Worm (Caenorhabditis elegans) whole organism, early embryonic: ENCODE measurements around the gene mars-1.
A peak's percentile ranks its signal among the peaks of the same experiment; 100 is the strongest.

Experiments used
- B0310.2 ChIP-seq: sonication (generic microtip); optimal IDR thresholded peaks from 2 replicates; lab custom pipeline; 2016; ENCODE audit warnings: mild to moderate bottlenecking, missing genetic modification characterization, missing compliant biosample characterization
- F13C5.2 ChIP-seq: sonication (generic microtip); optimal IDR thresholded peaks from 2 replicates; lab custom pipeline; 2017; ENCODE audit warnings: mild to moderate bottlenecking, missing genetic modification characterization, inconsistent platforms, missing compliant biosample characterization
- aly-1 ChIP-seq: sonication (generic microtip); optimal IDR thresholded peaks from 2 replicates; lab custom pipeline; 2016; ENCODE audit warnings: missing genetic modification characterization, missing compliant biosample characterization
- ama-1 ChIP-seq: fragments of 150-350 bp; optimal IDR thresholded peaks from 2 replicates; lab custom pipeline; 2014
- ceh-13 ChIP-seq: fragments of 200-800 bp; sonication (Bioruptor generic); optimal IDR thresholded peaks from 2 replicates; lab custom pipeline; 2018; ENCODE audit warnings: mild to moderate bottlenecking, missing genetic modification characterization, missing compliant biosample characterization
- ceh-36 ChIP-seq: sonication (generic microtip); optimal IDR thresholded peaks from 2 replicates; lab custom pipeline; 2016; ENCODE audit warnings: missing genetic modification characterization, inconsistent platforms, missing compliant biosample characterization
- ets-7 ChIP-seq: sonication (generic microtip); optimal IDR thresholded peaks from 2 replicates; lab custom pipeline; 2016; ENCODE audit warnings: missing genotype, missing genetic modification characterization, missing compliant biosample characterization
- flt-1 ChIP-seq: fragments of 200-800 bp; sonication (Bioruptor generic); IDR thresholded peaks from 2 replicates; pipeline ENCODE4 v1.3.6; 2022; ENCODE audit warnings: missing genetic modification characterization, missing compliant biosample characterization
- hmbx-1 ChIP-seq: sonication (generic microtip); optimal IDR thresholded peaks from 2 replicates; lab custom pipeline; 2016; ENCODE audit warnings: mild to moderate bottlenecking, missing genetic modification characterization, missing compliant biosample characterization
- hmg-4 ChIP-seq: fragments of 200-800 bp; sonication (Bioruptor generic); optimal IDR thresholded peaks from 2 replicates; lab custom pipeline; 2018; ENCODE audit warnings: mild to moderate bottlenecking, missing genetic modification characterization, missing compliant biosample characterization
- hnd-1 ChIP-seq: sonication (generic microtip); optimal IDR thresholded peaks from 2 replicates; lab custom pipeline; 2016; ENCODE audit warnings: missing genetic modification characterization, missing compliant biosample characterization
- pes-1 ChIP-seq: fragments of 200-800 bp; sonication (Bioruptor generic); IDR thresholded peaks from 2 replicates; pipeline ENCODE4 v1.3.6; 2022; ENCODE audit warnings: missing genetic modification reagents, missing genetic modification characterization, missing compliant biosample characterization
- scrt-1 ChIP-seq: fragments of 200-800 bp; sonication (Bioruptor generic); IDR thresholded peaks from 2 replicates; pipeline ENCODE4 v1.3.6; 2022; ENCODE audit warnings: missing genetic modification characterization, missing compliant biosample characterization
- sea-1 ChIP-seq: fragments of 200-800 bp; sonication (Bioruptor generic); conservative IDR thresholded peaks from 2 replicates; pipeline ENCODE4 v1.3.6; 2022; ENCODE audit warnings: missing genetic modification characterization, missing compliant biosample characterization
- tbx-11 ChIP-seq: fragments of 200-800 bp; sonication (Bioruptor generic); IDR thresholded peaks from 2 replicates; pipeline ENCODE4 v1.3.6; 2022; ENCODE audit warnings: missing genetic modification characterization, missing compliant biosample characterization
- tbx-37 ChIP-seq: fragments of 200-800 bp; sonication (Bioruptor generic); conservative IDR thresholded peaks from 2 replicates; pipeline ENCODE4 v1.3.6; 2022; ENCODE audit warnings: missing genetic modification reagents, missing genetic modification characterization, missing compliant biosample characterization
- tra-4 ChIP-seq: sonication (generic microtip); optimal IDR thresholded peaks from 2 replicates; lab custom pipeline; 2017; ENCODE audit warnings: missing genetic modification characterization, missing compliant biosample characterization

Gene mars-1

DNA sequence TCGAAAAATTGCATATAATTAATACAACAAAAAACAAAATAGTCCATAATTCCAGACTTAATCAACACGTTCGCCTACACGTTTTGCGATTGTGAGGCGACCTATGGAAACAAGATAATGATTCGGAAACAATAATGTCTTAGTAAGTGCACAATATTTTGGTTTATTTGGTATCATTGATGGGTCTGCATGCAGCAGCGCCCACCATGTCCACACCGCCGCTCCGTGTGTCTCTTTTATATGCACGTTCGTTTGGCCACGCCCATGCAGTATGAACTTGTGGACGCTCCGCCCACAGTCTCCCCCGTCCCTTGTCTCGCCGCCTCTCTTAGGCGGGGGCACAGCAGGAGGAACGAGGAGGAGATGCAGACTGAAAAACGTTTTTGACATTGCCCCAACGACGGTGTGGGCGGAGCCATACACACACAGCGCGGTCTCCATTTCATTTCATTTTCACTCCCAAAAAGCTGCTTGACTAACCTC, 41.1 kb downstream of the mars-1 start, which contains the start of gene mig-38:
Gene mig-38 (plus strand): TSS at position 54 of the 483 bp plus-strand sequence.
- TF ChIP-seq ama-1 (lab: Kevin White, UChicago) (no peak), F13C5.2 (tag; lab: Kevin White, UChicago) (no peak), tra-4 (tag; lab: Kevin White, UChicago) (no peak), sea-1 (GFP tag; lab: Robert Waterston, UW) (peak; percentile 48; the same call in 1 of the 2 replicates), hmg-4 (GFP tag; lab: Kevin White, UChicago) (peak; percentile 45), tbx-11 (GFP tag; lab: Robert Waterston, UW) (no peak), aly-1 (tag; lab: Kevin White, UChicago) (no peak), hnd-1 (tag; lab: Kevin White, UChicago) (no peak)

DNA sequence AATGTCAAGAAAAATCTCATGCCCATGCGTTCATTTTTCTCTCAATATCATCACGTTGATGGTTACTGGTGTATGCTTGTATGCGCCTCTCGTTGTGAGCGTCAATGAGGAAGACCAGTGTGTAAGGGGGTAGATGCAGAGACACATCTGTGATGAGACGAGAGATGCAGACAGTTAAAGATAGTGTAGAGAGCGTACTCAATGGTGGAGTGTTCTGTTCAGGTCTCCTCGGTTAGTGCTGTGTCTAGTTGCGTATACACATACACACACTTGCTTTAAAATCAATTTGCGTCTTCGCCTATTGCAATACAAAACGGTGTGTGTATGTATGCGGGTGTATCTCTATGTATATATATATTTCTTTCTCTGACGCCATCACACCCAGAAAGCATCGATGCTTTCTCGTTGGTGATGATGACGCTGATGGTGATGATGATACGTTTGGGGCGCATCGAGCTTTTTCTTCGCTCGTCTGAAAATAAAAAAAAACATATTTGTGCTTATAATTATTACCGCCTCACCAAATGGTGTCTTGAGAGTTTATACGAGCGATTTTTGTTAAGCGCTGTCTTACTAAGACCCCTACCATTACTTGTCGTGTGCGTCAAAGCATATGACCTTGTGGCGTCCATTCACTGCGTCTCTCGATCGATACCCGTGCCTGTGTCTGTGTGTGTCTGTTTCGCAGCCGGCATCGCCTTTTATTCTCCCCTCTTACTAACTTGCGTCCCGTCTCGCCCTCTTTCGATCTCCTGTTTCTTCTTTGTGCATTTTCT, 41.7 kb downstream of the mars-1 start, which contains the start of gene F40F11.3:
Gene F40F11.3 (minus strand): TSS at position 589 of the 776 bp plus-strand sequence.
- TF ChIP-seq hmbx-1 (no peak), B0310.2 (tag; lab: Kevin White, UChicago) (no peak), F13C5.2 (tag; lab: Kevin White, UChicago) (peak; percentile 64), aly-1 (tag; lab: Kevin White, UChicago) (no peak), tbx-11 (GFP tag; lab: Robert Waterston, UW) (0 out of 2 replicates have a peak, but pooled peaks have one; percentile 14), hmg-4 (GFP tag; lab: Kevin White, UChicago) (peak; percentile 38), tra-4 (tag; lab: Kevin White, UChicago) (no peak), hnd-1 (tag; lab: Kevin White, UChicago) (no peak)

DNA sequence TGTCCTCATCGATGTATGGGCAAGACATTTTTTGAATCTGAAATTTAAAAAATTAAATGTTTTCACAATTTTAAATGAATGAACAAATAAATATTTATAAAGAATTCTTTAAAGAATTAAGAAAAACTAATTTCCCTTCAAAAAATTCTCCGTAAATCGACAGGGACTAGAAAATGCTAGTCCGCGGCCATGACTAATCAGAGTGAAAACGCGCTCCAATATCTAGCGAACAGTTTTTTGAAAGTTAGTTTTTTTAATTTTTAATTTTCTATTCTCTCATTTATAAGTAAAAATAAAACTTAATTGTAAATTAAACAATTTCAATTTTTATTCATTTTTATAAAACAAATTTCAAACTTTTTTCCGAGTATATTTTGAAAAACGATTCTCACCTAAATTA, 42.5 kb downstream of the mars-1 start:
- TF ChIP-seq aly-1 (tag; lab: Kevin White, UChicago) (no peak), tbx-37 (peak; percentile 73; the same call in 1 of the 2 replicates), pes-1 (0 out of 2 replicates have a peak, but pooled peaks have one; percentile 28)

DNA sequence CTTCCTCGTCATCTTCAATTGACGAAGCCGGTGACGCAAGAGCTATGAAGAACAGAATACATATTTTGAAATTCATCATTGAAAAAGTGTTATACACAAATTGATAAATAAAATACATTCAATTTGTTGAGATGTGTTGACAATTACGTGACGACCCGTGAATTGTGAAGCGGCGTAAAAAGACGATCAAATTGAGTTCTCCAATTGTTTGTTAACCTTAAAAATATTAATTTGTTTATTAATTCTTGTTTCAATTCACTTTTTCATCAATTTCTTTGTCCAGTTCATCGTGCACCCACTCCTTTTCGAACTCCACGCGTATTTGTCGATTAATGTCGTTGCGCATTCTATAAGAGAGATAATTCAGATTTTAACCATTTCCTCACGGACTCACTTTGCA, 43.1 kb downstream of the mars-1 start, which contains the start of gene spe-36:
Gene spe-36 (minus strand): TSS at position 101 of the 400 bp plus-strand sequence.
- TF ChIP-seq B0310.2 (tag; lab: Kevin White, UChicago) (no peak), ets-7 (tag; lab: Kevin White, UChicago) (no peak), ceh-13 (GFP tag; lab: Kevin White, UChicago) (no peak), ama-1 (lab: Kevin White, UChicago) (no peak), hmg-4 (GFP tag; lab: Kevin White, UChicago) (no peak), hnd-1 (tag; lab: Kevin White, UChicago) (no peak), aly-1 (tag; lab: Kevin White, UChicago) (no peak), F13C5.2 (tag; lab: Kevin White, UChicago) (no peak), pes-1 (no peak), tra-4 (tag; lab: Kevin White, UChicago) (no peak), ceh-36 (no peak), hmbx-1 (no peak)

DNA sequence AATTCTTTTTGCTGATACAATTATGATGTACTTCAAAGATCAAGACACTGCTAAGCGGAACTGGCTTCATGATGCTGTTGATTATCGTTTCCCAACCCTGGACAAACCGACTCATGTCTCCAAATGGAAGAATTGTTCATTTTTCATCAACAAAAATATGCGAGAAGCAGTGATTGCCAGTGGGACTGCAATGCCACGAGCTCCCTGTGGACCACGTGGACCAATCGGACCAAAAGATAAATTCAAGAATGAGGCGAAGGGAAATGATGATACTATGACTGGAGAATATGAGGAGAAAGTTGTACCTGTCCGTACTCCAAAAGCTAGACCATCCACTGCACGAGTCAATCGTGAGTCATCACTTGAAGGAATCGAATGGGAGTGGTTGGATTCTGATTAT, 48.8 kb downstream of the mars-1 start:
- TF ChIP-seq tbx-37 (no peak), hnd-1 (tag; lab: Kevin White, UChicago) (no peak), F13C5.2 (tag; lab: Kevin White, UChicago) (no peak), tra-4 (tag; lab: Kevin White, UChicago) (no peak), B0310.2 (tag; lab: Kevin White, UChicago) (no peak), flt-1 (GFP tag; lab: Robert Waterston, UW) (no peak), ets-7 (tag; lab: Kevin White, UChicago) (no peak), hmg-4 (GFP tag; lab: Kevin White, UChicago) (no peak), scrt-1 (GFP tag; lab: Robert Waterston, UW) (no peak), ceh-13 (GFP tag; lab: Kevin White, UChicago) (no peak), sea-1 (GFP tag; lab: Robert Waterston, UW) (no peak), ceh-36 (no peak), ama-1 (lab: Kevin White, UChicago) (no peak), hmbx-1 (no peak), tbx-11 (GFP tag; lab: Robert Waterston, UW) (no peak), aly-1 (tag; lab: Kevin White, UChicago) (no peak), pes-1 (no peak)

DNA sequence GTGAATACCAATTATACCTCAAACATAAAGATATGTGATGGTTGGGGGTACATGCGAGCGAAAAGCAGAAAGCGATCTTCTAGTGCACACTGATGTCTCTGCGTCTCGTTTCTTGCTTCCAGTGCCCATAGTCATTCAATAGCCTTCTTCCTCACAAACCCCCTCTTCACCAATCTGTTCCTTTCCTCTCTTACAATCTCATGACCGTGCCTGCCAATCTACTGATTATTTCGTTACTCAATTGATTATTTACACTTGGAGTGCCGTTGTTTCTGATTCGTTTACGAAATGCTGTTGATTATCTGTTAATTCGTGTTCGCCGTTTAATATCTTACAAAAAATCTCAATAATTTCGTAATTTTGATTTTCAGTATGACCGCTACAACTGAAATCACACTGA, 50.4 kb downstream of the mars-1 start:
- no peak for TF ChIP-seq ets-7 (tag; lab: Kevin White, UChicago)
- TF ChIP-seq ceh-13 (GFP tag; lab: Kevin White, UChicago): no peak
- TF ChIP-seq hnd-1 (tag; lab: Kevin White, UChicago): no peak
- TF ChIP-seq F13C5.2 (tag; lab: Kevin White, UChicago): no peak
- TF ChIP-seq tbx-11 (GFP tag; lab: Robert Waterston, UW): no peak
- TF ChIP-seq B0310.2 (tag; lab: Kevin White, UChicago): no peak
- TF ChIP-seq flt-1 (GFP tag; lab: Robert Waterston, UW): no peak
- no peak for TF ChIP-seq scrt-1 (GFP tag; lab: Robert Waterston, UW)
- no peak for TF ChIP-seq hmg-4 (GFP tag; lab: Kevin White, UChicago)
- TF ChIP-seq pes-1: no peak

DNA sequence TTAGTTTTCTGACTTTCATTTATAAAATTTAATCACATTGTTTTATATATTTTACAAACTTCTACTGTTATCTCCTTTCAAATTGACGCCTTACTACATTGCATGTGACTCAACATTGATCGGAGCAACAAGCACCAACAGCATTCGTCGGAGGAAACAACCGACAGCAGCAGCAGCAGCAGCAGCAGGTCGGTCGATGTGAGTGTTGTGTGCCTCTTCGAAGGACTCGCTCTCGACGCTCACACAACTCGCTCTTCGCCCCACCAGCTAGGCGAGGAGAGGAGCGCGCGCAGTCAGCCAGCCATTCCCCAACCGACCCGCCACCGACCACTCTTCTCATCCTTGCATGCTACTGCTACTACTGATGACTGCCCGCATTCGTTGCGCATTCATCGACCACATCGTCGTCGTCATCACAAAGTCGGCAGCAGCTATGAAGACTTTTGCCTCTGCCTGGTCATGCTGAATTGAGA, 51.3 kb downstream of the mars-1 start, which contains the start of gene F12F6.1:
Gene F12F6.1 (plus strand): TSS at position 51 of the 473 bp plus-strand sequence.
- TF ChIP-seq F13C5.2 (tag; lab: Kevin White, UChicago) (no peak), pes-1 (no peak), tbx-37 (no peak), hmbx-1 (no peak), hmg-4 (GFP tag; lab: Kevin White, UChicago) (peak; percentile 81), ceh-36 (no peak), tbx-11 (GFP tag; lab: Robert Waterston, UW) (no peak), sea-1 (GFP tag; lab: Robert Waterston, UW) (0 out of 2 replicates have a peak, but pooled peaks have one; percentile 46), hnd-1 (tag; lab: Kevin White, UChicago) (no peak), flt-1 (GFP tag; lab: Robert Waterston, UW) (no peak), aly-1 (tag; lab: Kevin White, UChicago) (no peak)
